Worm (Caenorhabditis elegans) whole organism, L4 larva: ENCODE measurements around the gene Y32F6A.4.

Source experiments
- fkh-10 ChIP-seq: fragments of 150-350 bp; optimal IDR thresholded peaks from 2 replicates; lab custom pipeline; 2014; ENCODE audit warnings: missing biosample characterization, missing genetic modification reagents, missing genetic modification characterization
- lsy-2 ChIP-seq, 2 experiments: fragments of 150-350 bp in 1 of 2; sonication (generic microtip) in 1 of 2; optimal IDR thresholded peaks; 2 replicates each; lab custom pipeline; 2014 to 2017; ENCODE audit warnings: missing biosample characterization in 2 of 2, missing genetic modification characterization in 2 of 2
- nhr-237 ChIP-seq: sonication (generic microtip); optimal IDR thresholded peaks from 2 replicates; lab custom pipeline; 2017; ENCODE audit warnings: missing biosample characterization, missing genetic modification characterization
- nhr-77 ChIP-seq: fragments of 150-350 bp; optimal IDR thresholded peaks from 2 replicates; lab custom pipeline; 2014; ENCODE audit warnings: missing biosample characterization, missing genetic modification characterization
- unc-130 ChIP-seq: sonication (generic microtip); optimal IDR thresholded peaks from 2 replicates; lab custom pipeline; 2016; ENCODE audit warnings: missing genetic modification reagents, missing genetic modification characterization, missing compliant biosample characterization

- TF ChIP-seq fkh-10 (GFP tag; lab: Kevin White, UChicago) (no peak), unc-130 (GFP tag; lab: Kevin White, UChicago) (no peak), nhr-77 (tag; lab: Kevin White, UChicago) (no peak), lsy-2 (tag; optimal IDR thresholded peaks at IDR 0.05; lab: Kevin White, UChicago) (peak in 1 of 2 experiments; percentile 20), nhr-237 (tag; lab: Kevin White, UChicago) (no peak)
Observed at ce11 chrV:10476864-10477443, 43.1 kb upstream of the Y32F6A.4 start.
